Worm (Caenorhabditis elegans): ENCODE results near the gene rabn-5.

- TF ChIP-seq unc-62 (GFP tag; optimal IDR thresholded peaks at IDR 0.05) (no peak), lsy-2 (tag; optimal IDR thresholded peaks at IDR 0.05) (no peak)
These were observed 20.1 kb downstream of the rabn-5 start for ce11 chrIII:5884459-5884858.

Measured in whole organism, L2 larva.